Fruit fly (Drosophila melanogaster) whole organism, embryonic: ENCODE data around the gene teq.
A peak's percentile ranks its signal among the peaks of the same experiment; 100 is the strongest.

Experiments used
- CG10147 ChIP-seq: fragments of 200-800 bp; sonication (Bioruptor generic); optimal IDR thresholded peaks from 2 replicates; lab custom pipeline; 2019; ENCODE audit warnings: missing biosample characterization, mild to moderate bottlenecking, missing genetic modification characterization, moderate library complexity
- CG11093 ChIP-seq: fragments of 200-800 bp; sonication (Bioruptor generic); IDR thresholded peaks from 3 replicates; pipeline ENCODE4 v1.3.6; 2022; ENCODE audit warnings: missing biosample characterization, missing genetic modification characterization
- CG11456 ChIP-seq: fragments of 200-800 bp; sonication (Bioruptor generic); IDR thresholded peaks from 3 replicates; pipeline ENCODE4 v1.3.6; 2022; ENCODE audit warnings: missing biosample characterization, missing genetic modification characterization
- CG11504 ChIP-seq: fragments of 200-800 bp; sonication (Bioruptor generic); optimal IDR thresholded peaks from 3 replicates; lab custom pipeline; 2019; ENCODE audit warnings: missing biosample characterization, mild to moderate bottlenecking, missing genetic modification characterization, moderate library complexity
- CG12236 ChIP-seq: fragments of 200-800 bp; sonication (Bioruptor generic); optimal IDR thresholded peaks from 2 replicates; lab custom pipeline; 2016; ENCODE audit warnings: missing biosample characterization, missing genetic modification characterization
- CG1233 ChIP-seq: fragments of 200-800 bp; sonication (Bioruptor generic); optimal IDR thresholded peaks from 4 replicates; lab custom pipeline; 2018; ENCODE audit warnings: missing biosample characterization, mild to moderate bottlenecking, missing genetic modification characterization
- CG14965 ChIP-seq: fragments of 200-800 bp; sonication (Bioruptor generic); optimal IDR thresholded peaks from 2 replicates; lab custom pipeline; 2016; ENCODE audit warnings: missing biosample characterization, missing genetic modification characterization, borderline replicate concordance
- CG16815 ChIP-seq: fragments of 200-800 bp; sonication (Bioruptor generic); optimal IDR thresholded peaks from 3 replicates; lab custom pipeline; 2017; ENCODE audit warnings: missing biosample characterization, mild to moderate bottlenecking, missing genetic modification characterization
- CG1792 ChIP-seq: fragments of 200-800 bp; sonication (Bioruptor generic); optimal IDR thresholded peaks from 2 replicates; lab custom pipeline; 2016; ENCODE audit warnings: missing biosample characterization, missing genetic modification characterization
- CG2120 ChIP-seq: fragments of 200-800 bp; sonication (Bioruptor generic); optimal IDR thresholded peaks from 3 replicates; lab custom pipeline; 2016; ENCODE audit warnings: missing biosample characterization, missing genetic modification characterization
- CG3407 ChIP-seq: fragments of 200-800 bp; sonication (Bioruptor generic); optimal IDR thresholded peaks from 2 replicates; lab custom pipeline; 2018; ENCODE audit warnings: missing biosample characterization, mild to moderate bottlenecking, missing genetic modification characterization
- CG5245 ChIP-seq: fragments of 200-800 bp; sonication (Bioruptor generic); optimal IDR thresholded peaks from 3 replicates; lab custom pipeline; 2016; ENCODE audit warnings: missing biosample characterization, missing genetic modification characterization
- CG7372 ChIP-seq: fragments of 200-800 bp; sonication (Bioruptor generic); IDR thresholded peaks from 2 replicates; pipeline ENCODE4 v1.3.6; 2022; ENCODE audit warnings: missing biosample characterization, missing genetic modification characterization
- CG7839 ChIP-seq: fragments of 200-800 bp; sonication (Bioruptor generic); optimal IDR thresholded peaks from 3 replicates; lab custom pipeline; 2018; ENCODE audit warnings: missing biosample characterization, mild to moderate bottlenecking, missing genetic modification characterization, moderate library complexity
- CG8281 ChIP-seq: fragments of 200-800 bp; sonication (Bioruptor generic); optimal IDR thresholded peaks from 2 replicates; lab custom pipeline; 2018; ENCODE audit warnings: missing biosample characterization, mild to moderate bottlenecking, missing genetic modification characterization, moderate library complexity
- CG8478 ChIP-seq: fragments of >200 bp; optimal IDR thresholded peaks from 2 replicates; lab custom pipeline; 2018
- CG9876 ChIP-seq: fragments of 200-800 bp; sonication (Bioruptor generic); optimal IDR thresholded peaks from 2 replicates; lab custom pipeline; 2016; ENCODE audit warnings: missing biosample characterization, missing genetic modification characterization
- Chrac-16 ChIP-seq: fragments of 200-800 bp; sonication (Bioruptor generic); optimal IDR thresholded peaks from 3 replicates; lab custom pipeline; 2016; ENCODE audit warnings: missing biosample characterization, missing genetic modification characterization
- Dbx ChIP-seq: fragments of 200-800 bp; sonication (Bioruptor generic); IDR thresholded peaks from 3 replicates; pipeline ENCODE4 v1.3.6; 2022; ENCODE audit warnings: missing biosample characterization, missing genetic modification characterization
- Hsf ChIP-seq: fragments of 200-800 bp; sonication (Bioruptor generic); optimal IDR thresholded peaks from 3 replicates; lab custom pipeline; 2016; ENCODE audit warnings: missing biosample characterization, missing genetic modification characterization
- Med ChIP-seq: fragments of 200-800 bp; sonication (Bioruptor generic); peaks from one replicate; lab custom pipeline; 2016; ENCODE audit warnings: missing biosample characterization, missing genetic modification characterization, mild to moderate bottlenecking, inconsistent platforms, moderate library complexity
- Optix ChIP-seq: fragments of 200-800 bp; sonication (Bioruptor generic); IDR thresholded peaks from 3 replicates; pipeline ENCODE4 v1.3.6; 2022; ENCODE audit warnings: missing biosample characterization, missing genetic modification characterization
- Ravus ChIP-seq: fragments of 200-800 bp; sonication (Bioruptor generic); IDR thresholded peaks from 2 replicates; pipeline ENCODE4 v1.3.6; 2022; ENCODE audit warnings: missing biosample characterization, missing genetic modification characterization
- Sin3A ChIP-seq: fragments of >200 bp; optimal IDR thresholded peaks from 2 replicates; lab custom pipeline; 2018
- Trl ChIP-seq, 3 experiments: fragments of >200 bp in 2 of 3; fragments of 200-800 bp in 1 of 3; sonication (Bioruptor generic) in 1 of 3; optimal IDR thresholded peaks; 2 replicates in 1 of 3; 3 replicates in 2 of 3; lab custom pipeline; 2016 to 2017; ENCODE audit warnings: missing biosample characterization in 1 of 3, missing genetic modification characterization in 1 of 3
- Usf ChIP-seq: fragments of 200-800 bp; sonication (Bioruptor generic); optimal IDR thresholded peaks from 2 replicates; lab custom pipeline; 2017; ENCODE audit warnings: missing genotype, missing biosample characterization, missing genetic modification characterization
- Vsx1 ChIP-seq: fragments of 200-800 bp; sonication (Bioruptor generic); optimal IDR thresholded peaks from 2 replicates; lab custom pipeline; 2017; ENCODE audit warnings: missing biosample characterization, mild to moderate bottlenecking, missing genetic modification characterization, missing genetic modification reagents
- ac ChIP-seq: fragments of 200-800 bp; sonication (Bioruptor generic); optimal IDR thresholded peaks from 3 replicates; lab custom pipeline; 2017; ENCODE audit warnings: missing biosample characterization, mild to moderate bottlenecking, missing genetic modification characterization
- amos ChIP-seq: fragments of 200-800 bp; sonication (Bioruptor generic); IDR thresholded peaks from 2 replicates; pipeline ENCODE4 v1.3.6; 2022; ENCODE audit warnings: missing biosample characterization, missing genetic modification characterization; ENCODE audit not compliant: partially characterized antibody
- cas ChIP-seq: fragments of 200-800 bp; sonication (Bioruptor generic); IDR thresholded peaks from 2 replicates; pipeline ENCODE4 v1.3.6; 2022; ENCODE audit warnings: missing biosample characterization, missing genetic modification characterization
- caup ChIP-seq: fragments of 200-800 bp; sonication (Bioruptor generic); optimal IDR thresholded peaks from 3 replicates; lab custom pipeline; 2017; ENCODE audit warnings: missing biosample characterization, mild to moderate bottlenecking, missing genetic modification characterization, moderate library complexity; ENCODE audit not compliant: severe bottlenecking
- cwo ChIP-seq: fragments of 200-800 bp; sonication (Bioruptor generic); optimal IDR thresholded peaks from 3 replicates; lab custom pipeline; 2017; ENCODE audit warnings: missing biosample characterization, missing genetic modification characterization, mild to moderate bottlenecking, moderate library complexity, missing genetic modification reagents
- esg ChIP-seq: fragments of 200-800 bp; sonication (Bioruptor generic); conservative IDR thresholded peaks from 2 replicates; pipeline ENCODE4 v1.3.6; 2022; ENCODE audit warnings: missing biosample characterization, missing genetic modification characterization
- ftz-f1 ChIP-seq: fragments of 200-800 bp; sonication (Bioruptor generic); optimal IDR thresholded peaks from 2 replicates; lab custom pipeline; 2016; ENCODE audit warnings: missing biosample characterization, missing genetic modification characterization
- grn ChIP-seq: fragments of 200-800 bp; sonication (Bioruptor generic); optimal IDR thresholded peaks from 3 replicates; lab custom pipeline; 2017; ENCODE audit warnings: missing biosample characterization, missing genetic modification characterization
- gro ChIP-seq: fragments of 200-800 bp; sonication (Bioruptor generic); optimal IDR thresholded peaks from 2 replicates; lab custom pipeline; 2016; ENCODE audit warnings: missing biosample characterization, missing genetic modification characterization
- gsb ChIP-seq: fragments of 200-800 bp; sonication (Bioruptor generic); IDR thresholded peaks from 2 replicates; pipeline ENCODE4 v1.3.6; 2022; ENCODE audit warnings: missing biosample characterization, missing genetic modification characterization
- hkb ChIP-seq, 2 experiments: fragments of 200-800 bp in 1 of 2; fragments of >200 bp in 1 of 2; sonication (Bioruptor generic) in 1 of 2; IDR thresholded peaks in 1 of 2; optimal IDR thresholded peaks in 1 of 2; 2 replicates each; pipeline versions ENCODE4 v1.3.6 to Lab custom; 2017 to 2022; ENCODE audit warnings: missing biosample characterization in 1 of 2, missing genetic modification characterization in 1 of 2
- ind ChIP-seq: fragments of 200-800 bp; sonication (Bioruptor generic); optimal IDR thresholded peaks from 3 replicates; lab custom pipeline; 2016; ENCODE audit warnings: missing biosample characterization, missing genetic modification characterization
- klu ChIP-seq: fragments of 200-800 bp; sonication (Bioruptor generic); IDR thresholded peaks from 2 replicates; pipeline ENCODE4 v1.3.6; 2022; ENCODE audit warnings: missing biosample characterization, missing genetic modification characterization
- lola ChIP-seq, 3 experiments: fragments of >200 bp in 2 of 3; fragments of 200-800 bp in 1 of 3; sonication (Bioruptor generic) in 1 of 3; optimal IDR thresholded peaks; 2 replicates each; lab custom pipeline; 2017 to 2019; ENCODE audit warnings: missing biosample characterization in 3 of 3, missing genetic modification characterization in 3 of 3, mild to moderate bottlenecking in 1 of 3, moderate library complexity in 1 of 3
- mirr ChIP-seq: fragments of 200-800 bp; sonication (Bioruptor generic); optimal IDR thresholded peaks from 3 replicates; lab custom pipeline; 2018; ENCODE audit warnings: missing biosample characterization, mild to moderate bottlenecking, missing genetic modification characterization
- nerfin-2 ChIP-seq: fragments of 200-800 bp; sonication (Bioruptor generic); IDR thresholded peaks from 2 replicates; pipeline ENCODE4 v1.3.6; 2022; ENCODE audit warnings: missing biosample characterization, missing genetic modification characterization; ENCODE audit not compliant: partially characterized antibody
- oc ChIP-seq: fragments of 200-800 bp; sonication (Bioruptor generic); optimal IDR thresholded peaks from 2 replicates; lab custom pipeline; 2018; ENCODE audit warnings: missing biosample characterization, mild to moderate bottlenecking, missing genetic modification characterization, moderate library complexity
- phol ChIP-seq: fragments of 200-800 bp; sonication (Bioruptor generic); optimal IDR thresholded peaks from 3 replicates; lab custom pipeline; 2018; ENCODE audit warnings: missing biosample characterization, mild to moderate bottlenecking, missing genetic modification characterization, moderate library complexity
- row ChIP-seq: fragments of 200-800 bp; sonication (Bioruptor generic); IDR thresholded peaks from 3 replicates; pipeline ENCODE4 v1.3.6; 2022; ENCODE audit warnings: missing biosample characterization, missing genetic modification characterization
- salm ChIP-seq: fragments of 200-800 bp; sonication (Bioruptor generic); optimal IDR thresholded peaks from 2 replicates; lab custom pipeline; 2018; ENCODE audit warnings: missing biosample characterization, mild to moderate bottlenecking, missing genetic modification characterization
- tx ChIP-seq: fragments of 200-800 bp; sonication (Bioruptor generic); optimal IDR thresholded peaks from 2 replicates; lab custom pipeline; 2016; ENCODE audit warnings: missing biosample characterization, missing genetic modification characterization
- zen ChIP-seq: fragments of 200-800 bp; sonication (Bioruptor generic); optimal IDR thresholded peaks from 3 replicates; lab custom pipeline; 2018; ENCODE audit warnings: missing biosample characterization, mild to moderate bottlenecking, missing genetic modification characterization, moderate library complexity

teq gene

dm6 chr3L:9126888-9127689, 52.6 kb downstream of the teq start (continued):
- TF ChIP-seq cwo (GFP tag; lab: Kevin White, UChicago) (peak; percentile 68), Dbx (GFP tag; lab: Robert Waterston, UW) (peak; percentile 66; the same call in 2 of the 3 replicates), CG8478 (no peak), Usf (GFP tag; lab: Kevin White, UChicago) (no peak), tx (GFP tag; lab: Kevin White, UChicago) (no peak), CG1792 (no peak), ftz-f1 (no peak), gsb (GFP tag; lab: Robert Waterston, UW) (no peak), amos (GFP tag; lab: Robert Waterston, UW) (no peak), CG3407 (GFP tag; lab: Kevin White, UChicago) (no peak), row (peak; percentile 58), caup (GFP tag; lab: Kevin White, UChicago) (peak; percentile 69), mirr (GFP tag; lab: Kevin White, UChicago) (peak; percentile 16), ac (GFP tag; lab: Kevin White, UChicago) (no peak), esg (no peak), Med (GFP tag; lab: Kevin White, UChicago) (peak; percentile 82), phol (peak; percentile 36), CG8281 (tag; lab: Kevin White, UChicago) (no peak), CG7839 (tag; lab: Kevin White, UChicago) (peak; percentile 83), CG11504 (tag; lab: Kevin White, UChicago) (peak; percentile 97), hkb (optimal IDR thresholded peaks at IDR 0.05; lab: Kevin White, UChicago) (no peak), hkb (GFP tag; IDR thresholded peaks at IDR 0.05; lab: Robert Waterston, UW) (peak; percentile 48; the same call in 1 of the 2 replicates), klu (GFP tag; lab: Robert Waterston, UW) (peak; percentile 48; the same call in 1 of the 2 replicates), CG12236 (no peak), zen (no peak), CG16815 (GFP tag; lab: Kevin White, UChicago) (peak; percentile 16), grn (no peak), ind (GFP tag; lab: Kevin White, UChicago) (peak; percentile 19), CG14965 (GFP tag; lab: Kevin White, UChicago) (no peak), Ravus (GFP tag; lab: Robert Waterston, UW) (no peak), cas (no peak), CG7372 (no peak), Chrac-16 (no peak), CG2120 (GFP tag; lab: Kevin White, UChicago) (peak; percentile 82), CG11456 (peak; percentile 48; the same call in 1 of the 3 replicates), Vsx1 (GFP tag; lab: Kevin White, UChicago) (no peak), CG1233 (GFP tag; lab: Kevin White, UChicago) (peak; percentile 21), CG5245 (GFP tag; lab: Kevin White, UChicago) (no peak), Sin3A (no peak), CG11093 (GFP tag; lab: Robert Waterston, UW) (no peak), Trl (optimal IDR thresholded peaks at IDR 0.05; lab: Kevin White, UChicago) (peak; percentile 78 to 81), Trl (GFP tag; optimal IDR thresholded peaks at IDR 0.05; lab: Kevin White, UChicago) (no peak), lola (GFP tag; optimal IDR thresholded peaks at IDR 0.05; lab: Kevin White, UChicago) (no peak), oc (tag; lab: Kevin White, UChicago) (no peak), salm (no peak), CG10147 (peak; percentile 67), CG9876 (no peak), gro (GFP tag; lab: Kevin White, UChicago) (no peak), Hsf (GFP tag; lab: Kevin White, UChicago) (peak; percentile 22), nerfin-2 (GFP tag; lab: Robert Waterston, UW) (no peak), Optix (GFP tag; lab: Robert Waterston, UW) (no peak)
